Worm (Caenorhabditis elegans) whole organism, early embryonic: ENCODE measurements around the gene F26G1.9.

Experiments
- B0310.2 ChIP-seq: sonication (generic microtip); optimal IDR thresholded peaks from 2 replicates; lab custom pipeline; 2016; ENCODE audit warnings: mild to moderate bottlenecking, missing genetic modification characterization, missing compliant biosample characterization
- F13C5.2 ChIP-seq: sonication (generic microtip); optimal IDR thresholded peaks from 2 replicates; lab custom pipeline; 2017; ENCODE audit warnings: mild to moderate bottlenecking, missing genetic modification characterization, inconsistent platforms, missing compliant biosample characterization
- aly-1 ChIP-seq: sonication (generic microtip); optimal IDR thresholded peaks from 2 replicates; lab custom pipeline; 2016; ENCODE audit warnings: missing genetic modification characterization, missing compliant biosample characterization
- ama-1 ChIP-seq: fragments of 150-350 bp; optimal IDR thresholded peaks from 2 replicates; lab custom pipeline; 2014
- ceh-13 ChIP-seq: fragments of 200-800 bp; sonication (Bioruptor generic); optimal IDR thresholded peaks from 2 replicates; lab custom pipeline; 2018; ENCODE audit warnings: mild to moderate bottlenecking, missing genetic modification characterization, missing compliant biosample characterization
- ceh-36 ChIP-seq: sonication (generic microtip); optimal IDR thresholded peaks from 2 replicates; lab custom pipeline; 2016; ENCODE audit warnings: missing genetic modification characterization, inconsistent platforms, missing compliant biosample characterization
- ets-7 ChIP-seq: sonication (generic microtip); optimal IDR thresholded peaks from 2 replicates; lab custom pipeline; 2016; ENCODE audit warnings: missing genotype, missing genetic modification characterization, missing compliant biosample characterization
- flt-1 ChIP-seq: fragments of 200-800 bp; sonication (Bioruptor generic); IDR thresholded peaks from 2 replicates; pipeline ENCODE4 v1.3.6; 2022; ENCODE audit warnings: missing genetic modification characterization, missing compliant biosample characterization
- hmbx-1 ChIP-seq: sonication (generic microtip); optimal IDR thresholded peaks from 2 replicates; lab custom pipeline; 2016; ENCODE audit warnings: mild to moderate bottlenecking, missing genetic modification characterization, missing compliant biosample characterization
- hmg-4 ChIP-seq: fragments of 200-800 bp; sonication (Bioruptor generic); optimal IDR thresholded peaks from 2 replicates; lab custom pipeline; 2018; ENCODE audit warnings: mild to moderate bottlenecking, missing genetic modification characterization, missing compliant biosample characterization
- hnd-1 ChIP-seq: sonication (generic microtip); optimal IDR thresholded peaks from 2 replicates; lab custom pipeline; 2016; ENCODE audit warnings: missing genetic modification characterization, missing compliant biosample characterization
- pes-1 ChIP-seq: fragments of 200-800 bp; sonication (Bioruptor generic); IDR thresholded peaks from 2 replicates; pipeline ENCODE4 v1.3.6; 2022; ENCODE audit warnings: missing genetic modification reagents, missing genetic modification characterization, missing compliant biosample characterization
- scrt-1 ChIP-seq: fragments of 200-800 bp; sonication (Bioruptor generic); IDR thresholded peaks from 2 replicates; pipeline ENCODE4 v1.3.6; 2022; ENCODE audit warnings: missing genetic modification characterization, missing compliant biosample characterization
- sea-1 ChIP-seq: fragments of 200-800 bp; sonication (Bioruptor generic); conservative IDR thresholded peaks from 2 replicates; pipeline ENCODE4 v1.3.6; 2022; ENCODE audit warnings: missing genetic modification characterization, missing compliant biosample characterization
- tbx-11 ChIP-seq: fragments of 200-800 bp; sonication (Bioruptor generic); IDR thresholded peaks from 2 replicates; pipeline ENCODE4 v1.3.6; 2022; ENCODE audit warnings: missing genetic modification characterization, missing compliant biosample characterization
- tbx-37 ChIP-seq: fragments of 200-800 bp; sonication (Bioruptor generic); conservative IDR thresholded peaks from 2 replicates; pipeline ENCODE4 v1.3.6; 2022; ENCODE audit warnings: missing genetic modification reagents, missing genetic modification characterization, missing compliant biosample characterization
- tra-4 ChIP-seq: sonication (generic microtip); optimal IDR thresholded peaks from 2 replicates; lab custom pipeline; 2017; ENCODE audit warnings: missing genetic modification characterization, missing compliant biosample characterization

F26G1.9 gene

DNA sequence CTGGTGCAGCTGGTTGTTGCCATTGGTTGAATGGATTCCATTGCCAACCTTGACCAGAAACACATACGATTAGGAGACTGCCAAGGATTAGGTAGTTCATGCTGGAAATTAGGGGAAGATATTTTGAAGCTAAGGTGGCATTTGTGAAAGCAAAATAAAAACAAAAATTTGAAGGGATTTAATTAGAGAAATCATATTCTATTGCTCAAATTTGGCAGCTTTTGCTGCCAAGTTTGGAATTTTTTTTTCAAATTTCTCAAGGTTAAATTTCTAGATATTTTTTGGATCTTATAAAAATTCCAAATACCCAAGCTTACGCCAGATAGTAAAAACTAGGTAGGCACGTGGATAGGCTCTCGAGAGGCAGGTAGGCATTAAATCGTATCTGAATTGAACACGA, 2.5 kb downstream of the F26G1.9 start, which contains the start of gene F26G1.5:
Gene F26G1.5, minus strand, starts transcription at position 101 of the 400 bp plus-strand sequence.
- TF ChIP-seq ama-1 (no peak), hnd-1 (tag; lab: Kevin White, UChicago) (no peak), scrt-1 (GFP tag; lab: Robert Waterston, UW) (no peak), hmbx-1 (tag; lab: Kevin White, UChicago) (no peak), B0310.2 (tag; lab: Kevin White, UChicago) (no peak), sea-1 (GFP tag; lab: Robert Waterston, UW) (no peak), flt-1 (GFP tag; lab: Robert Waterston, UW) (no peak), tra-4 (tag; lab: Kevin White, UChicago) (no peak), tbx-11 (GFP tag; lab: Robert Waterston, UW) (no peak), pes-1 (no peak)

ce11 chrII:4769886-4770285, 3.9 kb downstream of the F26G1.9 start:
- TF ChIP-seq tbx-37 = no peak
- TF ChIP-seq scrt-1 (GFP tag; lab: Robert Waterston, UW) = no peak
- no peak for TF ChIP-seq hmg-4 (GFP tag; lab: Kevin White, UChicago)
- no peak for TF ChIP-seq ceh-36 (tag; lab: Kevin White, UChicago)
- no peak for TF ChIP-seq aly-1 (tag; lab: Kevin White, UChicago)
- TF ChIP-seq pes-1 = no peak
- TF ChIP-seq tbx-11 (GFP tag; lab: Robert Waterston, UW) = no peak
- TF ChIP-seq tra-4 (tag; lab: Kevin White, UChicago) = no peak
- no peak for TF ChIP-seq F13C5.2 (tag; lab: Kevin White, UChicago)
- no peak for TF ChIP-seq hmbx-1 (tag; lab: Kevin White, UChicago)
- TF ChIP-seq ama-1 = no peak
- no peak for TF ChIP-seq ceh-13
- no peak for TF ChIP-seq ets-7 (tag; lab: Kevin White, UChicago)

ce11 chrII:4769096-4769495, 4.7 kb downstream of the F26G1.9 start:
- no peak for TF ChIP-seq aly-1 (tag; lab: Kevin White, UChicago)
- no peak for TF ChIP-seq B0310.2 (tag; lab: Kevin White, UChicago)
- no peak for TF ChIP-seq ama-1
- no peak for TF ChIP-seq pes-1
- TF ChIP-seq ceh-36 (tag; lab: Kevin White, UChicago) = no peak
- no peak for TF ChIP-seq scrt-1 (GFP tag; lab: Robert Waterston, UW)
- no peak for TF ChIP-seq tbx-37
- no peak for TF ChIP-seq tbx-11 (GFP tag; lab: Robert Waterston, UW)
- TF ChIP-seq hmg-4 (GFP tag; lab: Kevin White, UChicago) = no peak
- TF ChIP-seq ets-7 (tag; lab: Kevin White, UChicago) = no peak
- no peak for TF ChIP-seq flt-1 (GFP tag; lab: Robert Waterston, UW)
- no peak for TF ChIP-seq hmbx-1 (tag; lab: Kevin White, UChicago)
- TF ChIP-seq ceh-13 = no peak
- no peak for TF ChIP-seq sea-1 (GFP tag; lab: Robert Waterston, UW)

- TF ChIP-seq aly-1 (tag; lab: Kevin White, UChicago) = no peak
- no peak for TF ChIP-seq flt-1 (GFP tag; lab: Robert Waterston, UW)
- TF ChIP-seq hnd-1 (tag; lab: Kevin White, UChicago) = no peak
- TF ChIP-seq ceh-36 (tag; lab: Kevin White, UChicago) = no peak
- no peak for TF ChIP-seq hmbx-1 (tag; lab: Kevin White, UChicago)
- TF ChIP-seq ama-1 = no peak
- TF ChIP-seq scrt-1 (GFP tag; lab: Robert Waterston, UW) = no peak
- no peak for TF ChIP-seq B0310.2 (tag; lab: Kevin White, UChicago)
- TF ChIP-seq sea-1 (GFP tag; lab: Robert Waterston, UW) = no peak
- TF ChIP-seq tbx-11 (GFP tag; lab: Robert Waterston, UW) = no peak
- no peak for TF ChIP-seq tra-4 (tag; lab: Kevin White, UChicago)
- TF ChIP-seq tbx-37 = no peak
- no peak for TF ChIP-seq pes-1
- TF ChIP-seq F13C5.2 (tag; lab: Kevin White, UChicago) = no peak
- TF ChIP-seq ceh-13 = no peak
- TF ChIP-seq ets-7 (tag; lab: Kevin White, UChicago) = no peak
Observed at ce11 chrII:4767612-4768011, 6.2 kb downstream of the F26G1.9 start.

ce11 chrII:4766284-4766683, 7.5 kb downstream of the F26G1.9 start, which contains the start of gene ttm-2:
ttm-2 (minus strand) TSS chrII:4766384.
- TF ChIP-seq tbx-11 (GFP tag; lab: Robert Waterston, UW) = no peak
- no peak for TF ChIP-seq pes-1
- no peak for TF ChIP-seq ama-1
- no peak for TF ChIP-seq ceh-13
- TF ChIP-seq hnd-1 (tag; lab: Kevin White, UChicago) = no peak
- no peak for TF ChIP-seq scrt-1 (GFP tag; lab: Robert Waterston, UW)
- TF ChIP-seq tbx-37 = no peak
- TF ChIP-seq hmbx-1 (tag; lab: Kevin White, UChicago) = no peak
- no peak for TF ChIP-seq hmg-4 (GFP tag; lab: Kevin White, UChicago)
- no peak for TF ChIP-seq F13C5.2 (tag; lab: Kevin White, UChicago)
- TF ChIP-seq aly-1 (tag; lab: Kevin White, UChicago) = no peak
- no peak for TF ChIP-seq tra-4 (tag; lab: Kevin White, UChicago)
- no peak for TF ChIP-seq sea-1 (GFP tag; lab: Robert Waterston, UW)
- no peak for TF ChIP-seq flt-1 (GFP tag; lab: Robert Waterston, UW)
- TF ChIP-seq B0310.2 (tag; lab: Kevin White, UChicago) = no peak
- no peak for TF ChIP-seq ceh-36 (tag; lab: Kevin White, UChicago)
- no peak for TF ChIP-seq ets-7 (tag; lab: Kevin White, UChicago)

DNA sequence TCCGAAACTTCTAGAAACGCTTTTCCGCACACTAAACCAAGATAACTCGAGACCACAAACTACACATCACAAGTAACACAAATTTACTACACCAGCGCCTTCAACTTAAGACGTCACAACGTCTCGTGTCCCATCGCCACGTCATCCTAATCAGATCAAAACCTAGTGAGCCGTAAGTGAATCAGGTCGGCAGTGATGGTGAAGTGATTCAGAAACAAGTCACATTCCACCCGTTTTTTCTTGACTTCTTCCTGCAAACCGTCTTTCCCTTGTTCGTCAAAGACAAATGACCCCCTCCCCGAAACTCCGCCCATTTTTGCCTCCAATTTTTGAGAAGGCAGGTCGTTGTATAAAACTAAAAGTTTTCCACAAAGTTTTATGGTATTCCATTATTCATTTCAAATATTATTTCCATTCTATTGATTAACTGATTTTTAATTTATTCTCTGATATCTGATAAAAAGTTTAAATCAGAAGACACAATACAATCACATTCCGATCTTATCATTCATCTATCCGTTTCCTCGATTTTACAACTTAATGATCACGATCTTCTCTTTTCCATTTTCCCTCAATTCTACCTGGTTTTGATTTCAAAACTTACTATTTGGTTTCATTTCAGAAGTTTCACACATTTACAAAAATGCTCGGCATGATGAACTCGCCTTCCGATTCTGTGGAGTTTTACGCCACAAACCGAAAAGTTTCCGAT, 11.1 kb downstream of the F26G1.9 start, which contains the start of gene F26G1.2:
Gene F26G1.2, plus strand, starts transcription at position 508 of the 712 bp plus-strand sequence.
- TF ChIP-seq tra-4 (tag; lab: Kevin White, UChicago) (no peak), ama-1 (no peak), pes-1 (no peak), F13C5.2 (tag; lab: Kevin White, UChicago) (no peak), tbx-37 (no peak), scrt-1 (GFP tag; lab: Robert Waterston, UW) (no peak), hnd-1 (tag; lab: Kevin White, UChicago) (no peak), ets-7 (tag; lab: Kevin White, UChicago) (no peak), tbx-11 (GFP tag; lab: Robert Waterston, UW) (no peak), sea-1 (GFP tag; lab: Robert Waterston, UW) (no peak), B0310.2 (tag; lab: Kevin White, UChicago) (no peak), hmg-4 (GFP tag; lab: Kevin White, UChicago) (no peak), ceh-13 (no peak)
